Worm (Caenorhabditis elegans) whole organism, L3 larva: Measurements from ENCODE around the gene srh-271.

Source experiments
- aly-2 ChIP-seq: fragments of 150-350 bp; optimal IDR thresholded peaks from 2 replicates; lab custom pipeline; 2014; ENCODE audit warnings: missing biosample characterization, missing genetic modification characterization
- ama-1 ChIP-seq: fragments of 150-350 bp; optimal IDR thresholded peaks from 2 replicates; lab custom pipeline; 2018
- ceh-82 ChIP-seq: fragments of 150-350 bp; optimal IDR thresholded peaks from 2 replicates; lab custom pipeline; 2014; ENCODE audit warnings: missing biosample characterization, missing genetic modification characterization
- egl-27 ChIP-seq: sonication (generic microtip); optimal IDR thresholded peaks from 4 replicates; lab custom pipeline; 2017; ENCODE audit warnings: missing biosample characterization, missing genetic modification reagents, missing genetic modification characterization
- elt-3 ChIP-seq, 3 experiments: fragments of 150-350 bp in 1 of 3; sonication (generic microtip) in 2 of 3; optimal IDR thresholded peaks; 2 replicates in 2 of 3; 4 replicates in 1 of 3; lab custom pipeline; 2014 to 2017; ENCODE audit warnings: missing biosample characterization in 3 of 3, missing genetic modification characterization in 3 of 3
- nhr-11 ChIP-seq: fragments of 150-350 bp; optimal IDR thresholded peaks from 2 replicates; lab custom pipeline; 2014; ENCODE audit warnings: missing biosample characterization, missing genetic modification characterization
- nhr-23 ChIP-seq: fragments of 150-350 bp; optimal IDR thresholded peaks from 2 replicates; lab custom pipeline; 2014; ENCODE audit warnings: missing biosample characterization, missing genetic modification reagents, missing genetic modification characterization
- nhr-237 ChIP-seq: fragments of 150-350 bp; optimal IDR thresholded peaks from 2 replicates; lab custom pipeline; 2014; ENCODE audit warnings: missing biosample characterization, missing genetic modification characterization
- nhr-77 ChIP-seq: fragments of 150-350 bp; optimal IDR thresholded peaks from 2 replicates; lab custom pipeline; 2014; ENCODE audit warnings: missing biosample characterization, missing genetic modification characterization
- snpc-4 ChIP-seq: fragments of 150-350 bp; optimal IDR thresholded peaks from 2 replicates; lab custom pipeline; 2014; ENCODE audit warnings: missing biosample characterization, missing genetic modification characterization
- tbx-2 ChIP-seq: sonication (generic microtip); optimal IDR thresholded peaks from 2 replicates; lab custom pipeline; 2016; ENCODE audit warnings: mild to moderate bottlenecking, missing genetic modification characterization, missing compliant biosample characterization
- zag-1 ChIP-seq: fragments of 150-350 bp; optimal IDR thresholded peaks from 2 replicates; lab custom pipeline; 2014; ENCODE audit warnings: missing biosample characterization, missing genetic modification characterization
- ztf-11 ChIP-seq: fragments of 150-350 bp; optimal IDR thresholded peaks from 2 replicates; lab custom pipeline; 2014; ENCODE audit warnings: missing biosample characterization, missing genetic modification characterization

DNA sequence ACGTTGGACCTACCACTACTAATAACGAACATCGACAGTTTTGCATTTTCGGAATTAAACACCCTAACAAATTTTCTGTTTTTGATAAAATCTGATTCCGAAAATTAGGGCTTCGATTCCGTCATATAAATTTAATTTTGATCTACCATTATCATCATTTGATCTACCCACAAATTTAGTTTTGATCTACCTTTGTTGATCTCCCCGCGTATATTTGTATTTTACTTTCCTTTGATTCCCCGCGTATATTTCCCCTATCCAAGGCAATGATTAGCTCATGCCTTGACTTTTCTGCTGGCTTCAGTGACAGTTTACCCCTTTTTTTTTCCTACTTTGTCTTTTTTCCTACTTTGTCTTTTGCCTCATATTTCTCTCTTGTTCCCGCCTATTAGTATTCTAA, 31.9 kb downstream of the srh-271 start:
- no peak for TF ChIP-seq ama-1
- TF ChIP-seq elt-3 (tag; optimal IDR thresholded peaks at IDR 0.05; lab: Kevin White, UChicago): no peak
- no peak for TF ChIP-seq snpc-4 (tag; lab: Kevin White, UChicago)
- no peak for TF ChIP-seq ceh-82
- TF ChIP-seq zag-1 (tag; lab: Kevin White, UChicago): no peak
- no peak for TF ChIP-seq nhr-77 (tag; lab: Kevin White, UChicago)
- TF ChIP-seq nhr-23 (tag; lab: Kevin White, UChicago): no peak
- no peak for TF ChIP-seq nhr-237 (tag; lab: Kevin White, UChicago)
- TF ChIP-seq nhr-11 (tag; lab: Kevin White, UChicago): no peak
- TF ChIP-seq ztf-11 (tag; lab: Kevin White, UChicago): no peak
- TF ChIP-seq aly-2: no peak
- no peak for TF ChIP-seq egl-27
- no peak for TF ChIP-seq tbx-2 (tag; lab: Kevin White, UChicago)
